Worm (Caenorhabditis elegans) whole organism, L4 larva: ENCODE data around the gene T10H4.13.

Source experiments
- F49E8.2 ChIP-seq: sonication (generic microtip); optimal IDR thresholded peaks from 2 replicates; lab custom pipeline; 2016; ENCODE audit warnings: missing compliant biosample characterization, mild to moderate bottlenecking, missing genetic modification characterization, borderline replicate concordance
- R02D3.7 ChIP-seq: fragments of 150-350 bp; sonication (generic microtip); optimal IDR thresholded peaks from 3 replicates; lab custom pipeline; 2014; ENCODE audit warnings: missing biosample characterization, missing genetic modification characterization
- ama-1 ChIP-seq: fragments of 150-350 bp; optimal IDR thresholded peaks from 2 replicates; lab custom pipeline; 2014; ENCODE audit warnings: inconsistent platforms, mixed read lengths
- egl-27 ChIP-seq: sonication (generic microtip); optimal IDR thresholded peaks from 3 replicates; lab custom pipeline; 2017; ENCODE audit warnings: missing biosample characterization, missing genetic modification reagents, missing genetic modification characterization
- fkh-10 ChIP-seq: fragments of 150-350 bp; optimal IDR thresholded peaks from 2 replicates; lab custom pipeline; 2014; ENCODE audit warnings: missing biosample characterization, missing genetic modification reagents, missing genetic modification characterization
- hif-1 ChIP-seq, 2 experiments: sonication (generic microtip); optimal IDR thresholded peaks; 2 replicates each; lab custom pipeline; 2016 to 2017; ENCODE audit warnings: missing compliant biosample characterization in 2 of 2, missing genetic modification characterization in 2 of 2, missing genetic modification reagents in 2 of 2, missing genotype in 2 of 2, mild to moderate bottlenecking in 1 of 2
- hmg-1.1 ChIP-seq: fragments of 200-800 bp; sonication (Bioruptor generic); IDR thresholded peaks from 2 replicates; pipeline ENCODE4 v1.3.6; 2022; ENCODE audit warnings: missing genetic modification reagents, missing genetic modification characterization, missing compliant biosample characterization
- pqm-1 ChIP-seq: sonication (generic microtip); optimal IDR thresholded peaks from 2 replicates; lab custom pipeline; 2017; ENCODE audit warnings: missing biosample characterization, missing genetic modification characterization
- snpc-4 ChIP-seq: fragments of 150-350 bp; optimal IDR thresholded peaks from 2 replicates; lab custom pipeline; 2014; ENCODE audit warnings: missing biosample characterization, missing genetic modification characterization

- no peak for TF ChIP-seq fkh-10 (GFP tag; lab: Kevin White, UChicago)
- TF ChIP-seq egl-27 (tag; lab: Kevin White, UChicago): no peak
- TF ChIP-seq F49E8.2 (tag; lab: Kevin White, UChicago): no peak
- TF ChIP-seq hmg-1.1 (GFP tag; lab: Robert Waterston, UW): no peak
- TF ChIP-seq R02D3.7 (tag; lab: Kevin White, UChicago): no peak
- no peak for TF ChIP-seq ama-1 (lab: Kevin White, UChicago)
- no peak for TF ChIP-seq pqm-1
- no peak for TF ChIP-seq hif-1 (tag; optimal IDR thresholded peaks at IDR 0.05; lab: Kevin White, UChicago)
- no peak for TF ChIP-seq snpc-4
These were observed 7.4 kb downstream of the T10H4.13 start, which contains the start of gene M01B2.8 for ce11 chrV:15259904-15260303.
